Fruit fly (Drosophila melanogaster): ENCODE results near the gene CG8010.
A peak's percentile ranks its signal among the peaks of the same experiment; 100 is the strongest.

Gene CG8010

dm6 chrX:19289318-19289970 lies 20.7 kb upstream of the CG8010 start:
- peak; percentile 67 for TF ChIP-seq twi (tag; optimal IDR thresholded peaks at IDR 0.05)
- TF ChIP-seq CG18011 (GFP tag; optimal IDR thresholded peaks at IDR 0.05), result peak; percentile 35
- no peak for TF ChIP-seq Hr39 (optimal IDR thresholded peaks at IDR 0.05)
- peak; percentile 70 for TF ChIP-seq ERR (GFP tag; optimal IDR thresholded peaks at IDR 0.05)
- TF ChIP-seq Lhr (GFP tag; optimal IDR thresholded peaks at IDR 0.05), result peak; percentile 52
- peak; percentile 90 for TF ChIP-seq fd96Cb (tag; optimal IDR thresholded peaks at IDR 0.05)
- peak; percentile 72 for TF ChIP-seq sug (tag; optimal IDR thresholded peaks at IDR 0.05)
- TF ChIP-seq abd-A (tag; optimal IDR thresholded peaks at IDR 0.05), result no peak
- peak; percentile 91 for TF ChIP-seq so (GFP tag; IDR thresholded peaks at IDR 0.05)
- TF ChIP-seq HLHmδ (GFP tag; optimal IDR thresholded peaks at IDR 0.05), result no peak
- 0 out of 2 replicates have a peak, but pooled peaks have one; percentile 25 for TF ChIP-seq rib (GFP tag; IDR thresholded peaks at IDR 0.05)
- peak; percentile 34 for TF ChIP-seq CG10431 (GFP tag; optimal IDR thresholded peaks at IDR 0.05)
- peak; percentile 92 for TF ChIP-seq Gug (GFP tag; IDR thresholded peaks at IDR 0.05)
- peak; percentile 84 for TF ChIP-seq CG7372 (GFP tag; IDR thresholded peaks at IDR 0.05)
- TF ChIP-seq Rx (GFP tag; IDR thresholded peaks at IDR 0.05), result peak; percentile 90
- peak; percentile 98 for TF ChIP-seq sens (GFP tag)
- peak; percentile 83 for TF ChIP-seq wor (GFP tag; IDR thresholded peaks at IDR 0.05)
- peak; percentile 87 for TF ChIP-seq Aef1 (GFP tag; IDR thresholded peaks at IDR 0.05)
- no peak for TF ChIP-seq Stat92E (GFP tag; optimal IDR thresholded peaks at IDR 0.05)
- peak; percentile 95 for TF ChIP-seq corto (GFP tag; optimal IDR thresholded peaks at IDR 0.05)
- peak; percentile 5 for TF ChIP-seq CG3995 (GFP tag; optimal IDR thresholded peaks at IDR 0.05)
- peak; percentile 85 for TF ChIP-seq CG13296 (GFP tag; optimal IDR thresholded peaks at IDR 0.05)
- peak; percentile 83 for TF ChIP-seq nerfin-1 (tag; optimal IDR thresholded peaks at IDR 0.05)
- peak; percentile 86 to 91 for TF ChIP-seq chif (GFP tag; optimal IDR thresholded peaks at IDR 0.05)
- TF ChIP-seq sqz (GFP tag; optimal IDR thresholded peaks at IDR 0.05), result peak; percentile 81
- TF ChIP-seq D (optimal IDR thresholded peaks at IDR 0.05), result no peak
- TF ChIP-seq D (GFP tag; optimal IDR thresholded peaks at IDR 0.05), result peak; percentile 77
- peak; percentile 85 to 89 for TF ChIP-seq dpn (GFP tag; optimal IDR thresholded peaks at IDR 0.05)
- TF ChIP-seq Meics (GFP tag; optimal IDR thresholded peaks at IDR 0.05), result peak; percentile 80
- TF ChIP-seq pfk (GFP tag; optimal IDR thresholded peaks at IDR 0.05), result no peak
- TF ChIP-seq nmo (GFP tag; optimal IDR thresholded peaks at IDR 0.05), result peak; percentile 88
- TF ChIP-seq CG1832 (GFP tag; optimal IDR thresholded peaks at IDR 0.05), result no peak
- TF ChIP-seq Sry-δ (GFP tag; optimal IDR thresholded peaks at IDR 0.05), result peak; percentile 39
- no peak for TF ChIP-seq GATAe (GFP tag; conservative IDR thresholded peaks at IDR 0.05)
- TF ChIP-seq shn (GFP tag; optimal IDR thresholded peaks at IDR 0.05), result peak; percentile 61
- TF ChIP-seq CHES-1-like (GFP tag; optimal IDR thresholded peaks at IDR 0.05), result peak; percentile 55
- TF ChIP-seq CG9609 (GFP tag; optimal IDR thresholded peaks at IDR 0.05), result peak; percentile 85
- TF ChIP-seq jing (GFP tag; optimal IDR thresholded peaks at IDR 0.05), result peak; percentile 88
- peak; percentile 83 for TF ChIP-seq CG12299 (tag; optimal IDR thresholded peaks at IDR 0.05)
- peak; percentile 18 for TF ChIP-seq CG34376 (GFP tag; optimal IDR thresholded peaks at IDR 0.05)
- TF ChIP-seq Bgb (GFP tag; IDR thresholded peaks at IDR 0.05; ENCODE audit: partially characterized antibody), result no peak
- TF ChIP-seq Oaz (GFP tag; IDR thresholded peaks at IDR 0.05), result peak; percentile 89
- TF ChIP-seq MESR4 (GFP tag; optimal IDR thresholded peaks at IDR 0.05), result peak; percentile 29
- TF ChIP-seq CG8359 (GFP tag; optimal IDR thresholded peaks at IDR 0.05; ENCODE audit: borderline replicate concordance), result peak; percentile 72
- peak; percentile 79 for TF ChIP-seq NFAT (GFP tag; IDR thresholded peaks at IDR 0.05)
- no peak for TF ChIP-seq ftz-f1 (GFP tag; optimal IDR thresholded peaks at IDR 0.05)
- TF ChIP-seq bowl (GFP tag; IDR thresholded peaks at IDR 0.05), result peak; percentile 90
- peak; percentile 59 for TF ChIP-seq CG13123 (GFP tag; optimal IDR thresholded peaks at IDR 0.05)
- TF ChIP-seq maf-S (GFP tag; optimal IDR thresholded peaks at IDR 0.05), result peak; percentile 78
- peak; percentile 75 for TF ChIP-seq kni (GFP tag; optimal IDR thresholded peaks at IDR 0.05)
